Fruit fly (Drosophila melanogaster): ENCODE measurements around the gene Daxx.

Gene Daxx

dm6 chr2L:6480212-6480994, at the start of gene Daxx, which contains the start of gene Sec61alpha (continued):
- TF ChIP-seq CG7271 (tag; optimal IDR thresholded peaks at IDR 0.05) = no peak
- TF ChIP-seq CG14667 (GFP tag; IDR thresholded peaks at IDR 0.05) = peak; percentile 80
- TF ChIP-seq ken (GFP tag; IDR thresholded peaks at IDR 0.05) = peak; percentile 83
- peak; percentile 83 for TF ChIP-seq CG17361 (GFP tag; IDR thresholded peaks at IDR 0.05)
- TF ChIP-seq CG7963 (GFP tag; IDR thresholded peaks at IDR 0.05; ENCODE audit: partially characterized antibody) = peak; percentile 100
- TF ChIP-seq CG9876 (GFP tag; optimal IDR thresholded peaks at IDR 0.05) = peak; percentile 85
- TF ChIP-seq ro (GFP tag; IDR thresholded peaks at IDR 0.05) = no peak
- TF ChIP-seq kni (GFP tag; optimal IDR thresholded peaks at IDR 0.05) = no peak
- peak; percentile 67 for TF ChIP-seq scrt (GFP tag; optimal IDR thresholded peaks at IDR 0.05)
- TF ChIP-seq CG15696 (tag; optimal IDR thresholded peaks at IDR 0.05) = peak; percentile 72
- TF ChIP-seq trem (tag; optimal IDR thresholded peaks at IDR 0.05) = peak; percentile 74
- peak; percentile 52 for TF ChIP-seq CG8281 (tag; optimal IDR thresholded peaks at IDR 0.05)
- TF ChIP-seq Adf1 (GFP tag; IDR thresholded peaks at IDR 0.05) = peak; percentile 42
- peak; percentile 93 for TF ChIP-seq Rfx (GFP tag; IDR thresholded peaks at IDR 0.05)
- TF ChIP-seq CG8359 (GFP tag; optimal IDR thresholded peaks at IDR 0.05; ENCODE audit: borderline replicate concordance) = peak; percentile 10
- TF ChIP-seq run (tag; optimal IDR thresholded peaks at IDR 0.05) = peak; percentile 58
- peak; percentile 63; the same call in 1 of the 2 replicates for TF ChIP-seq Doc2 (GFP tag; IDR thresholded peaks at IDR 0.05)
- peak; percentile 87 for TF ChIP-seq lab (GFP tag; optimal IDR thresholded peaks at IDR 0.05)
- peak; percentile 78 for TF ChIP-seq disco-r (GFP tag; optimal IDR thresholded peaks at IDR 0.05)
- TF ChIP-seq CG10321 (GFP tag; IDR thresholded peaks at IDR 0.05) = peak; percentile 46; the same call in 1 of the 2 replicates
- TF ChIP-seq aop (GFP tag; IDR thresholded peaks at IDR 0.05) = peak; percentile 46; the same call in 1 of the 2 replicates
- peak; percentile 99 for TF ChIP-seq HLH4C (GFP tag; IDR thresholded peaks at IDR 0.05; ENCODE audit: partially characterized antibody)
- TF ChIP-seq CG9817 (tag; optimal IDR thresholded peaks at IDR 0.05) = peak; percentile 88
- peak; percentile 97 for TF ChIP-seq Dll (GFP tag; IDR thresholded peaks at IDR 0.05; ENCODE audit: partially characterized antibody)
- TF ChIP-seq grn (GFP tag; optimal IDR thresholded peaks at IDR 0.05) = no peak
- peak; percentile 85 for TF ChIP-seq CG12659 (GFP tag; optimal IDR thresholded peaks at IDR 0.05)
- TF ChIP-seq Hr3 (GFP tag; optimal IDR thresholded peaks at IDR 0.05) = peak; percentile 87
- TF ChIP-seq eyg (GFP tag; optimal IDR thresholded peaks at IDR 0.05) = peak; percentile 89
- TF ChIP-seq Vsx1 (GFP tag; optimal IDR thresholded peaks at IDR 0.05) = no peak
- TF ChIP-seq CG2116 (GFP tag; optimal IDR thresholded peaks at IDR 0.05) = peak; percentile 78
- TF ChIP-seq lbe (GFP tag; optimal IDR thresholded peaks at IDR 0.05) = peak; percentile 76
- TF ChIP-seq CrebB (tag; optimal IDR thresholded peaks at IDR 0.05) = peak; percentile 63
- peak; percentile 87 for TF ChIP-seq nmo (GFP tag; optimal IDR thresholded peaks at IDR 0.05)
- peak; percentile 31; the same call in 1 of the 3 replicates for TF ChIP-seq z (GFP tag; IDR thresholded peaks at IDR 0.05)
- peak; percentile 98 for TF ChIP-seq unc-4 (GFP tag; IDR thresholded peaks at IDR 0.05; ENCODE audit: partially characterized antibody)
- peak; percentile 89 for TF ChIP-seq ranshi (GFP tag; IDR thresholded peaks at IDR 0.05)
- TF ChIP-seq slou (GFP tag; optimal IDR thresholded peaks at IDR 0.05) = peak; percentile 89
- TF ChIP-seq ci (GFP tag; IDR thresholded peaks at IDR 0.05) = peak; percentile 79
- TF ChIP-seq CkIIα-i1 (GFP tag; IDR thresholded peaks at IDR 0.05) = no peak
- peak; percentile 43 for TF ChIP-seq Elba2 (GFP tag; optimal IDR thresholded peaks at IDR 0.05)
- TF ChIP-seq CG1602 (GFP tag; optimal IDR thresholded peaks at IDR 0.05) = peak; percentile 85
- TF ChIP-seq CG11398 (GFP tag; optimal IDR thresholded peaks at IDR 0.05) = peak; percentile 64
- TF ChIP-seq CG10147 (GFP tag; optimal IDR thresholded peaks at IDR 0.05) = peak; percentile 85
- peak; percentile 78 for TF ChIP-seq Nf-YC (tag; optimal IDR thresholded peaks at IDR 0.05)
- peak; percentile 89 for TF ChIP-seq chn (GFP tag; optimal IDR thresholded peaks at IDR 0.05)
- peak; percentile 98 for TF ChIP-seq CG13287 (GFP tag; IDR thresholded peaks at IDR 0.05; ENCODE audit: partially characterized antibody)
- TF ChIP-seq CG5953 (GFP tag; IDR thresholded peaks at IDR 0.05) = peak; percentile 66
- peak; percentile 70 for TF ChIP-seq CG8290 (GFP tag; optimal IDR thresholded peaks at IDR 0.05)
- peak in 1 of 2 experiments; percentile 73 for TF ChIP-seq CG8290 (tag; optimal IDR thresholded peaks at IDR 0.05)

All from whole organism, embryonic.